Fruit fly (Drosophila melanogaster): ENCODE measurements around the gene CG45011.

The CG45011 gene

dm6 chr2L:11840391-11840790 is 6.5 kb downstream of the CG45011 start, which contains the start of gene CG31704:
Gene CG31704, plus strand, starts transcription at chr2L:11840691.
- TF ChIP-seq br (GFP tag; optimal IDR thresholded peaks at IDR 0.05) (no peak), Mio (GFP tag; optimal IDR thresholded peaks at IDR 0.05) (no peak), usp (GFP tag; optimal IDR thresholded peaks at IDR 0.05) (no peak), CG9705 (GFP tag; optimal IDR thresholded peaks at IDR 0.05) (no peak), Rel (GFP tag; optimal IDR thresholded peaks at IDR 0.05) (no peak), Rel (tag; optimal IDR thresholded peaks at IDR 0.05) (no peak), Dif (GFP tag; optimal IDR thresholded peaks at IDR 0.05; ENCODE audit: partially characterized antibody) (no peak), woc (GFP tag; optimal IDR thresholded peaks at IDR 0.05) (no peak), CrebA (GFP tag; optimal IDR thresholded peaks at IDR 0.05; ENCODE audit: borderline replicate concordance) (no peak), Abd-B (GFP tag; optimal IDR thresholded peaks at IDR 0.05) (no peak)

- peak; percentile 9 for TF ChIP-seq Hnf4 (GFP tag; optimal IDR thresholded peaks at IDR 0.05)
- TF ChIP-seq GATAd (GFP tag; optimal IDR thresholded peaks at IDR 0.05), result no peak
- no peak for TF ChIP-seq sage (GFP tag; optimal IDR thresholded peaks at IDR 0.05)
- TF ChIP-seq br (GFP tag; optimal IDR thresholded peaks at IDR 0.05), result no peak
- TF ChIP-seq CG9705 (GFP tag; optimal IDR thresholded peaks at IDR 0.05), result no peak
- TF ChIP-seq foxo (GFP tag; optimal IDR thresholded peaks at IDR 0.05), result peak in 1 of 2 experiments; percentile 12
- no peak for TF ChIP-seq ey (GFP tag; optimal IDR thresholded peaks at IDR 0.05)
- no peak for TF ChIP-seq Myc (optimal IDR thresholded peaks at IDR 0.05)
- no peak for TF ChIP-seq Dif (GFP tag; optimal IDR thresholded peaks at IDR 0.05; ENCODE audit: partially characterized antibody)
- TF ChIP-seq Hr83 (GFP tag; optimal IDR thresholded peaks at IDR 0.05; ENCODE audit: poor library complexity, severe bottlenecking), result no peak
Measured at dm6 chr2L:11841538-11841937, 7.7 kb downstream of the CG45011 start.

dm6 chr2L:11842291-11843187 is 8.7 kb downstream of the CG45011 start, which contains the start of the genes CG44008, CG14933, CG46426 and CG42486:
Gene CG44008, minus strand, starts transcription at chr2L:11842445.
Gene CG14933, plus strand, starts transcription at chr2L:11842828.
Gene CG46426, plus strand, starts transcription at chr2L:11842828.
Gene CG42486, plus strand, starts transcription at chr2L:11843137.
- TF ChIP-seq Dfd (GFP tag; optimal IDR thresholded peaks at IDR 0.05) (no peak), Rel (GFP tag; optimal IDR thresholded peaks at IDR 0.05) (no peak), Rel (tag; optimal IDR thresholded peaks at IDR 0.05) (peak; percentile 97), dl (GFP tag; optimal IDR thresholded peaks at IDR 0.05; ENCODE audit: insufficient read depth in 1 of 2, partially characterized antibody in 2 of 2) (peak; percentile 85 to 94), pan (optimal IDR thresholded peaks at IDR 0.05) (no peak)

- TF ChIP-seq tai (GFP tag; optimal IDR thresholded peaks at IDR 0.05) (no peak), psq (GFP tag; optimal IDR thresholded peaks at IDR 0.05) (no peak), brk (GFP tag; optimal IDR thresholded peaks at IDR 0.05) (no peak), Sp1 (GFP tag; optimal IDR thresholded peaks at IDR 0.05) (no peak), woc (GFP tag; optimal IDR thresholded peaks at IDR 0.05) (no peak), fru (GFP tag; optimal IDR thresholded peaks at IDR 0.05) (no peak), ey (GFP tag; optimal IDR thresholded peaks at IDR 0.05) (no peak), usp (GFP tag; optimal IDR thresholded peaks at IDR 0.05) (no peak), N (GFP tag; optimal IDR thresholded peaks at IDR 0.05) (no peak), Jra (GFP tag; optimal IDR thresholded peaks at IDR 0.05) (no peak), rgr (GFP tag; optimal IDR thresholded peaks at IDR 0.05) (no peak), Abd-B (GFP tag; optimal IDR thresholded peaks at IDR 0.05) (no peak), CG32264 (GFP tag; optimal IDR thresholded peaks at IDR 0.05) (no peak), Mio (GFP tag; optimal IDR thresholded peaks at IDR 0.05) (no peak), pan (optimal IDR thresholded peaks at IDR 0.05) (no peak), jim (GFP tag; optimal IDR thresholded peaks at IDR 0.05) (no peak), dmrt93B (GFP tag; optimal IDR thresholded peaks at IDR 0.05) (no peak)
Measured at dm6 chr2L:11844278-11844677, 10.4 kb downstream of the CG45011 start.
